Fruit fly (Drosophila melanogaster): ENCODE data around the gene Fit1.

Gene Fit1

DNA sequence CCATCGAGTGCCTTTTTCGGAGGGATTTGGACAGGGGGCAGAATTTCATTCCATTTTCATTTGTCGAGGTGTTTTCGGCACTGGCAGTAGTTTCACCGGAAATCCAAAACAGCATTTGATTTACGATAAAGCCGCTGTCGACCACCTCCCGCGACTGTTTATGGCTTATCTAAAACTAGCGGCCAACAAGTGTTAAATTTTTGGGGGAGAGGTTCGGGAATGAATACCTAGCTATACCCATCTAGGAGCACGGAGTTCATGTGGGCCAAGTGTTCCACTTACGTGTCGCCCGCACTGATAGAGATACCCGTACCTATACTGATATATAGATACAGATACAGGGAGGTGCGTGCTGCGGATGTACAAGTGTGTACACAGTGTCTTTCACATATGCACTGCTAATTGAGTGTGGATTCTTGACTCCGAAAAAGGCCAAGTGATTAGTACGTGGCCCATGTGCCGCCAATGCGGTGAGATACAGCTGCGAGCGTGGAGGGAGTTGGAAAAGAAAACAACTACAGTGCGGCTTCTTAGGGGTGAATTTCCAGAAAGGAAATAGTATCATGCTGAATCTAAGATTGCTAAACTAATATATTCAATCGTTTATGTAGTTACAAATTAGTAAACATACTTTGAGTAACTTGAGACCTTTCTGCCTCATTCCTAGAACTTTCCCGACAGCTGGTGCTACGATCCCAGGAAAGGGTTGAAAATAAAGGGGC lies 16.4 kb downstream of the Fit1 start (continued):
- TF ChIP-seq CG32532 (GFP tag; IDR thresholded peaks at IDR 0.05) (no peak), scrt (GFP tag; optimal IDR thresholded peaks at IDR 0.05) (no peak), CG34422 (GFP tag; IDR thresholded peaks at IDR 0.05) (no peak), MTF-1 (GFP tag; optimal IDR thresholded peaks at IDR 0.05; ENCODE audit: borderline replicate concordance) (no peak), CG10654 (GFP tag; optimal IDR thresholded peaks at IDR 0.05) (no peak), CG17328 (GFP tag; IDR thresholded peaks at IDR 0.05) (no peak), vvl (GFP tag; IDR thresholded peaks at IDR 0.05) (peak; percentile 39), yki (optimal IDR thresholded peaks at IDR 0.05) (no peak), pros (GFP tag; optimal IDR thresholded peaks at IDR 0.05) (peak; percentile 39), CG14710 (tag; optimal IDR thresholded peaks at IDR 0.05) (peak; percentile 92), Doc2 (GFP tag; IDR thresholded peaks at IDR 0.05) (no peak), dmrt99B (tag; optimal IDR thresholded peaks at IDR 0.05) (peak; percentile 5), lmd (GFP tag; IDR thresholded peaks at IDR 0.05) (no peak), CG18011 (GFP tag; optimal IDR thresholded peaks at IDR 0.05) (no peak), bab2 (GFP tag; optimal IDR thresholded peaks at IDR 0.05) (peak; percentile 11), sens-2 (GFP tag; IDR thresholded peaks at IDR 0.05) (no peak), CG10321 (GFP tag; IDR thresholded peaks at IDR 0.05) (no peak), emc (GFP tag; optimal IDR thresholded peaks at IDR 0.05) (no peak), CG6254 (GFP tag; optimal IDR thresholded peaks at IDR 0.05) (peak; percentile 23), seq (GFP tag; IDR thresholded peaks at IDR 0.05) (no peak), Asciz (GFP tag; optimal IDR thresholded peaks at IDR 0.05) (no peak), CG10209 (GFP tag; optimal IDR thresholded peaks at IDR 0.05) (no peak), pb (GFP tag; optimal IDR thresholded peaks at IDR 0.05) (no peak), CG32767 (GFP tag; IDR thresholded peaks at IDR 0.05) (no peak), CG10431 (GFP tag; optimal IDR thresholded peaks at IDR 0.05) (no peak), row (GFP tag; IDR thresholded peaks at IDR 0.05) (peak; percentile 30; the same call in 1 of the 3 replicates), CG7271 (tag; optimal IDR thresholded peaks at IDR 0.05) (no peak), CG11696 (GFP tag; IDR thresholded peaks at IDR 0.05) (no peak), luna (GFP tag; optimal IDR thresholded peaks at IDR 0.05) (no peak), sd (tag; optimal IDR thresholded peaks at IDR 0.05) (no peak), Hmr (GFP tag; optimal IDR thresholded peaks at IDR 0.05) (peak; percentile 3), Dp (GFP tag; optimal IDR thresholded peaks at IDR 0.05) (no peak), insv (GFP tag; optimal IDR thresholded peaks at IDR 0.05) (no peak), Hey (tag; optimal IDR thresholded peaks at IDR 0.05) (peak; percentile 77), CG6813 (GFP tag; optimal IDR thresholded peaks at IDR 0.05) (peak; percentile 23), Spps (tag; optimal IDR thresholded peaks at IDR 0.05) (no peak), CG12104 (GFP tag; optimal IDR thresholded peaks at IDR 0.05) (no peak), Ets65A (GFP tag) (peak; percentile 32), Neu2 (GFP tag; optimal IDR thresholded peaks at IDR 0.05; ENCODE audit: borderline replicate concordance) (no peak), CG2889 (GFP tag; IDR thresholded peaks at IDR 0.05) (no peak), CG12769 (tag; optimal IDR thresholded peaks at IDR 0.05) (peak; percentile 63), CG10462 (GFP tag; optimal IDR thresholded peaks at IDR 0.05) (no peak), Vsx1 (GFP tag; optimal IDR thresholded peaks at IDR 0.05) (peak; percentile 67), CG10979 (tag; optimal IDR thresholded peaks at IDR 0.05) (no peak), CG8944 (GFP tag; optimal IDR thresholded peaks at IDR 0.05) (no peak), Dek (tag; optimal IDR thresholded peaks at IDR 0.05) (no peak), stc (GFP tag; IDR thresholded peaks at IDR 0.05) (no peak), slbo (GFP tag; IDR thresholded peaks at IDR 0.05) (no peak), shn (GFP tag; optimal IDR thresholded peaks at IDR 0.05) (no peak), dm (GFP tag; optimal IDR thresholded peaks at IDR 0.05) (no peak), wek (GFP tag; optimal IDR thresholded peaks at IDR 0.05) (no peak)
